Worm (Caenorhabditis elegans) whole organism, L1 larva: Measurements from ENCODE around the gene C08E8.2.

Experiments
- ceh-82 ChIP-seq, 3 experiments: fragments of 150-350 bp in 1 of 3; sonication (generic microtip) in 2 of 3; optimal IDR thresholded peaks; 2 replicates each; lab custom pipeline; 2014 to 2017; ENCODE audit warnings: missing biosample characterization in 3 of 3, missing genetic modification characterization in 3 of 3
- lir-3 ChIP-seq: sonication (generic microtip); optimal IDR thresholded peaks from 2 replicates; lab custom pipeline; 2016; ENCODE audit warnings: mild to moderate bottlenecking, missing genetic modification characterization, moderate library complexity, missing compliant biosample characterization; ENCODE audit not compliant: poor library complexity
- nhr-12 ChIP-seq: sonication (generic microtip); optimal IDR thresholded peaks from 2 replicates; lab custom pipeline; 2017; ENCODE audit warnings: missing biosample characterization, missing genetic modification characterization
- snpc-4 ChIP-seq: fragments of 150-350 bp; optimal IDR thresholded peaks from 2 replicates; lab custom pipeline; 2014; ENCODE audit warnings: missing biosample characterization, missing genetic modification characterization

ce11 chrV:18350046-18350445 is 5.6 kb downstream of the C08E8.2 start, which contains the start of gene C08E8.3:
- TF ChIP-seq nhr-12: no peak
- no peak for TF ChIP-seq lir-3
- TF ChIP-seq ceh-82 (tag; optimal IDR thresholded peaks at IDR 0.05; lab: Kevin White, UChicago): no peak
- no peak for TF ChIP-seq snpc-4
